Worm (Caenorhabditis elegans): ENCODE data around the gene ugt-55.

DNA sequence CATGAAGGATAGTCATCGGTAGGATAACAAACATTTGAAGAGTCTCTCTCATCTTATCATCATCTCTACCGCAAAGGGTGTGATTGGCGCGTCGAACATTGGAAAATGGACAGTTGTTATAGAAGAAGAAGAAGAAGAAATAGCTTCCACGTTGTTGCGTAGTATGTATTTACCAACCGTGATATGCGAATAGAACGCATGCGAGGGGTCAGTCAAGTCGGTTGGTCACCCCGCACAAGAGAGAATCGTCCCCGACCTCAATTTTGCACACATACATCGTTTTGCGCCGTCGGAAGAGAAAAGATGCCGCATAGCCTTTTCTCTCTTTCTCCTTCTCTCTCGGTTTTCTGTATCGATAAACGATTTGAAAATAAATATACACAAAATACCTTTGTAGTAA, 38.5 kb downstream of the ugt-55 start:
- TF ChIP-seq sptf-1 (tag; optimal IDR thresholded peaks at IDR 0.05) (no peak), alr-1 (tag; optimal IDR thresholded peaks at IDR 0.05; ENCODE audit: borderline replicate concordance) (no peak), snu-23 (GFP tag; optimal IDR thresholded peaks at IDR 0.05) (no peak), ztf-11 (tag; optimal IDR thresholded peaks at IDR 0.05) (no peak), efl-1 (optimal IDR thresholded peaks at IDR 0.05) (no peak), efl-1 (GFP tag; optimal IDR thresholded peaks at IDR 0.05 in 1 of 2) (peak in 1 of 2 experiments; percentile 87), pag-3 (tag; optimal IDR thresholded peaks at IDR 0.05; ENCODE audit: borderline replicate concordance, insufficient read depth) (no peak), lin-15B (tag; optimal IDR thresholded peaks at IDR 0.05) (no peak), nhr-19 (GFP tag; conservative IDR thresholded peaks at IDR 0.05) (no peak), snpc-4 (tag; optimal IDR thresholded peaks at IDR 0.05) (no peak), nhr-85 (tag) (no peak), egl-27 (tag; optimal IDR thresholded peaks at IDR 0.05) (no peak), nhr-28 (tag; optimal IDR thresholded peaks at IDR 0.05) (no peak), nhr-237 (tag; optimal IDR thresholded peaks at IDR 0.05) (no peak), fkh-10 (GFP tag; optimal IDR thresholded peaks at IDR 0.05) (no peak)
